Worm (Caenorhabditis elegans): ENCODE data around the gene K02E7.10.

ce11 chrII:1084899-1085298 lies 18.1 kb upstream of the K02E7.10 start:
- no peak for TF ChIP-seq ceh-20 (GFP tag; IDR thresholded peaks at IDR 0.05)
- TF ChIP-seq ama-1 (optimal IDR thresholded peaks at IDR 0.05): no peak
- no peak for TF ChIP-seq set-16 (GFP tag; IDR thresholded peaks at IDR 0.05)
- peak; percentile 65 for TF ChIP-seq dve-1 (tag; optimal IDR thresholded peaks at IDR 0.05; ENCODE audit: insufficient read depth)
- no peak for TF ChIP-seq php-3 (GFP tag; IDR thresholded peaks at IDR 0.05)
- no peak for TF ChIP-seq ZK546.5 (tag; optimal IDR thresholded peaks at IDR 0.05)

Data from whole organism, L4 larva.